Worm (Caenorhabditis elegans): Measurements from ENCODE around the gene apc-17.

DNA sequence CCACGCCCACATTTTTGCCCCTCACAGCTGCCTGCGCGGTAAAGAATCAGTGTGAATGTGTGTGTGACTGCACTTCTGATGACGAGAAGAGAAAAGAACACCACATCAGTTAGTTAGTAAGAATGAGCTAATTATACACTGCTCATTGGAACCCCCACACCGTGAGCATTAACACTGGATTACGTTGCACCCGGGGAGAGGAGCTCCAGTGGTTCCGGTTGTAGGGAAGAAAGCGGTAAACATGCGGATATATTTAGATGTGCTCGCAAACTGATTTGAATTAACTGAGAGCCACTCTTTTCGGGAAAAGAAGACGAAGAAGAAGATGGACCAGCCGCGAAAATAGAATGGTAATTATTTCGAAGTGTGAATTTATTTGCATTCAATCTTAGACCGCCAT, 21.2 kb upstream of the apc-17 start:
- no peak for TF ChIP-seq him-1 (tag; optimal IDR thresholded peaks at IDR 0.05)
- no peak for TF ChIP-seq dao-5 (tag; optimal IDR thresholded peaks at IDR 0.05)

All from whole organism, L4/young adult.